Fruit fly (Drosophila melanogaster) whole organism, embryonic: Measurements from ENCODE around the gene Elp6.

Source experiments
- ATbp ChIP-seq: fragments of 200-800 bp; sonication (Bioruptor generic); optimal IDR thresholded peaks from 2 replicates; lab custom pipeline; 2017; ENCODE audit warnings: missing biosample characterization, mild to moderate bottlenecking, missing genetic modification characterization, missing genetic modification reagents
- B-H1 ChIP-seq: fragments of 200-800 bp; sonication (Bioruptor generic); IDR thresholded peaks from 3 replicates; pipeline ENCODE4 v1.3.6; 2022; ENCODE audit warnings: missing biosample characterization, missing genetic modification characterization
- B-H2 ChIP-seq: fragments of 200-800 bp; sonication (Bioruptor generic); optimal IDR thresholded peaks from 2 replicates; lab custom pipeline; 2018; ENCODE audit warnings: missing biosample characterization, mild to moderate bottlenecking, missing genetic modification characterization
- CG10267 ChIP-seq: fragments of 200-800 bp; sonication (Bioruptor generic); optimal IDR thresholded peaks from 2 replicates; lab custom pipeline; 2018; ENCODE audit warnings: missing biosample characterization, mild to moderate bottlenecking, missing genetic modification characterization, moderate library complexity
- CG11093 ChIP-seq: fragments of 200-800 bp; sonication (Bioruptor generic); IDR thresholded peaks from 3 replicates; pipeline ENCODE4 v1.3.6; 2022; ENCODE audit warnings: missing biosample characterization, missing genetic modification characterization
- CG13123 ChIP-seq: fragments of 200-800 bp; sonication (Bioruptor generic); optimal IDR thresholded peaks from 2 replicates; lab custom pipeline; 2016; ENCODE audit warnings: missing biosample characterization, missing genetic modification characterization
- CG1603 ChIP-seq: fragments of 200-800 bp; sonication (Bioruptor generic); optimal IDR thresholded peaks from 2 replicates; lab custom pipeline; 2019; ENCODE audit warnings: missing biosample characterization, mild to moderate bottlenecking, missing genetic modification characterization, moderate library complexity
- CG16779 ChIP-seq: fragments of 200-800 bp; sonication (Bioruptor generic); IDR thresholded peaks from 2 replicates; pipeline ENCODE4 v1.3.6; 2022; ENCODE audit warnings: missing biosample characterization, missing genetic modification characterization
- CG17385 ChIP-seq: fragments of 200-800 bp; sonication (Bioruptor generic); optimal IDR thresholded peaks from 3 replicates; lab custom pipeline; 2018; ENCODE audit warnings: missing biosample characterization, mild to moderate bottlenecking, missing genetic modification characterization
- CG18011 ChIP-seq: fragments of 200-800 bp; sonication (Bioruptor generic); optimal IDR thresholded peaks from 2 replicates; lab custom pipeline; 2017; ENCODE audit warnings: missing biosample characterization, missing genetic modification characterization, mild to moderate bottlenecking, moderate library complexity, missing genotype
- CG2678 ChIP-seq: fragments of 200-800 bp; sonication (Bioruptor generic); optimal IDR thresholded peaks from 3 replicates; lab custom pipeline; 2019; ENCODE audit warnings: missing biosample characterization, mild to moderate bottlenecking, missing genetic modification characterization, moderate library complexity
- CG2889 ChIP-seq: fragments of 200-800 bp; sonication (Bioruptor generic); IDR thresholded peaks from 3 replicates; pipeline ENCODE4 v1.3.6; 2022; ENCODE audit warnings: missing biosample characterization, missing genetic modification characterization
- CG3163 ChIP-seq: fragments of 200-800 bp; sonication (Bioruptor generic); optimal IDR thresholded peaks from 3 replicates; lab custom pipeline; 2016; ENCODE audit warnings: missing biosample characterization, missing genetic modification characterization
- CG32532 ChIP-seq: fragments of 200-800 bp; sonication (Bioruptor generic); IDR thresholded peaks from 2 replicates; pipeline ENCODE4 v1.3.6; 2022; ENCODE audit warnings: missing biosample characterization, missing genetic modification characterization
- CG32767 ChIP-seq: fragments of 200-800 bp; sonication (Bioruptor generic); IDR thresholded peaks from 2 replicates; pipeline ENCODE4 v1.3.6; 2022; ENCODE audit warnings: missing biosample characterization, missing genetic modification characterization
- CG34376 ChIP-seq: fragments of 200-800 bp; sonication (Bioruptor generic); optimal IDR thresholded peaks from 2 replicates; lab custom pipeline; 2018; ENCODE audit warnings: missing biosample characterization, mild to moderate bottlenecking, missing genetic modification characterization
- CG3726 ChIP-seq: fragments of 200-800 bp; sonication (Bioruptor generic); IDR thresholded peaks from 3 replicates; pipeline ENCODE4, ENCODE4 v1.3.6; 2022; ENCODE audit warnings: missing biosample characterization, missing genetic modification characterization
- CG4424 ChIP-seq: fragments of 200-800 bp; sonication (Bioruptor generic); optimal IDR thresholded peaks from 3 replicates; lab custom pipeline; 2016; ENCODE audit warnings: missing biosample characterization, missing genetic modification characterization
- CG5180 ChIP-seq: fragments of 200-800 bp; sonication (Bioruptor generic); optimal IDR thresholded peaks from 3 replicates; lab custom pipeline; 2017; ENCODE audit warnings: missing biosample characterization, missing genetic modification characterization, mild to moderate bottlenecking, moderate library complexity, missing genetic modification reagents
- CG6689 ChIP-seq: fragments of 200-800 bp; sonication (Bioruptor generic); IDR thresholded peaks from 2 replicates; pipeline ENCODE4 v1.3.6; 2022; ENCODE audit warnings: missing biosample characterization, missing genetic modification characterization
- CG7745 ChIP-seq: fragments of 200-800 bp; sonication (Bioruptor generic); optimal IDR thresholded peaks from 2 replicates; lab custom pipeline; 2018; ENCODE audit warnings: missing biosample characterization, mild to moderate bottlenecking, missing genetic modification characterization, moderate library complexity
- CG7963 ChIP-seq: fragments of 200-800 bp; sonication (Bioruptor generic); IDR thresholded peaks from 3 replicates; pipeline ENCODE4 v1.3.6; 2022; ENCODE audit warnings: missing biosample characterization, missing genetic modification characterization; ENCODE audit not compliant: partially characterized antibody
- CG8281 ChIP-seq: fragments of 200-800 bp; sonication (Bioruptor generic); optimal IDR thresholded peaks from 2 replicates; lab custom pipeline; 2018; ENCODE audit warnings: missing biosample characterization, mild to moderate bottlenecking, missing genetic modification characterization, moderate library complexity
- CG8388 ChIP-seq: fragments of 200-800 bp; sonication (Bioruptor generic); optimal IDR thresholded peaks from 2 replicates; lab custom pipeline; 2019; ENCODE audit warnings: missing biosample characterization, mild to moderate bottlenecking, missing genetic modification characterization, moderate library complexity
- CG8478 ChIP-seq: fragments of >200 bp; optimal IDR thresholded peaks from 2 replicates; lab custom pipeline; 2018
- CG9437 ChIP-seq: fragments of 200-800 bp; sonication (Bioruptor generic); optimal IDR thresholded peaks from 2 replicates; lab custom pipeline; 2018; ENCODE audit warnings: missing biosample characterization, mild to moderate bottlenecking, missing genetic modification characterization
- CG9797 ChIP-seq: fragments of 200-800 bp; sonication (Bioruptor generic); optimal IDR thresholded peaks from 3 replicates; lab custom pipeline; 2018; ENCODE audit warnings: missing biosample characterization, mild to moderate bottlenecking, missing genetic modification characterization
- Dip3 ChIP-seq: fragments of 200-800 bp; sonication (Bioruptor generic); optimal IDR thresholded peaks from 3 replicates; lab custom pipeline; 2016; ENCODE audit warnings: missing biosample characterization, missing genetic modification characterization
- Drgx ChIP-seq: fragments of 200-800 bp; sonication (Bioruptor generic); IDR thresholded peaks from 2 replicates; pipeline ENCODE4 v1.3.6; 2022; ENCODE audit warnings: missing biosample characterization, missing genetic modification characterization
- Hand ChIP-seq: fragments of 200-800 bp; sonication (Bioruptor generic); optimal IDR thresholded peaks from 2 replicates; lab custom pipeline; 2017; ENCODE audit warnings: mild to moderate bottlenecking, missing biosample characterization, missing genetic modification reagents, missing genetic modification characterization
- Hr39 ChIP-seq: fragments of >200 bp; optimal IDR thresholded peaks from 2 replicates; lab custom pipeline; 2017
- Jarid2 ChIP-seq: fragments of 200-800 bp; sonication (Bioruptor generic); optimal IDR thresholded peaks from 3 replicates; lab custom pipeline; 2017; ENCODE audit warnings: mild to moderate bottlenecking, missing biosample characterization, missing genetic modification reagents, missing genetic modification characterization
- Sry-β ChIP-seq: fragments of 200-800 bp; sonication (Bioruptor generic); optimal IDR thresholded peaks from 2 replicates; lab custom pipeline; 2018; ENCODE audit warnings: missing biosample characterization, mild to moderate bottlenecking, missing genetic modification characterization, moderate library complexity
- Sry-δ ChIP-seq: fragments of 200-800 bp; sonication (Bioruptor generic); optimal IDR thresholded peaks from 2 replicates; lab custom pipeline; 2016; ENCODE audit warnings: missing biosample characterization, missing genetic modification characterization
- ab ChIP-seq: fragments of 200-800 bp; sonication (Bioruptor generic); optimal IDR thresholded peaks from 2 replicates; lab custom pipeline; 2016; ENCODE audit warnings: missing biosample characterization, missing genetic modification characterization
- en ChIP-seq: fragments of 200-800 bp; sonication (Bioruptor generic); optimal IDR thresholded peaks from 2 replicates; lab custom pipeline; 2016; ENCODE audit warnings: missing biosample characterization, missing genetic modification characterization
- fd96Cb ChIP-seq: fragments of 200-800 bp; sonication (Bioruptor generic); optimal IDR thresholded peaks from 2 replicates; lab custom pipeline; 2018; ENCODE audit warnings: missing biosample characterization, mild to moderate bottlenecking, missing genetic modification characterization, moderate library complexity
- grn ChIP-seq: fragments of 200-800 bp; sonication (Bioruptor generic); optimal IDR thresholded peaks from 3 replicates; lab custom pipeline; 2017; ENCODE audit warnings: missing biosample characterization, missing genetic modification characterization
- hb ChIP-seq: fragments of 200-800 bp; sonication (Bioruptor generic); IDR thresholded peaks from 3 replicates; pipeline ENCODE4 v1.3.6; 2022; ENCODE audit warnings: missing biosample characterization, missing genetic modification characterization; ENCODE audit not compliant: partially characterized antibody
- kah ChIP-seq: fragments of 200-800 bp; sonication (Bioruptor generic); optimal IDR thresholded peaks from 2 replicates; lab custom pipeline; 2018; ENCODE audit warnings: missing biosample characterization, mild to moderate bottlenecking, missing genetic modification characterization
- kni ChIP-seq: fragments of 200-800 bp; sonication (Bioruptor generic); optimal IDR thresholded peaks from 3 replicates; lab custom pipeline; 2017; ENCODE audit warnings: mild to moderate bottlenecking, missing biosample characterization, missing genetic modification reagents, missing genetic modification characterization
- nau ChIP-seq: fragments of 200-800 bp; sonication (Bioruptor generic); optimal IDR thresholded peaks from 3 replicates; lab custom pipeline; 2017; ENCODE audit warnings: missing biosample characterization, mild to moderate bottlenecking, missing genetic modification characterization, missing genetic modification reagents
- oc ChIP-seq: fragments of 200-800 bp; sonication (Bioruptor generic); optimal IDR thresholded peaks from 2 replicates; lab custom pipeline; 2018; ENCODE audit warnings: missing biosample characterization, mild to moderate bottlenecking, missing genetic modification characterization, moderate library complexity
- pan ChIP-seq, 4 experiments: fragments of >200 bp in 3 of 4; fragments of 200-800 bp in 1 of 4; sonication (Bioruptor generic) in 1 of 4; optimal IDR thresholded peaks in 3 of 4; IDR thresholded peaks in 1 of 4; 2 replicates each; pipeline versions ENCODE4 v1.3.6 to Lab custom; 2017 to 2022; ENCODE audit warnings: missing biosample characterization in 2 of 4, missing genetic modification characterization in 2 of 4, mixed read lengths in 1 of 4
- scrt ChIP-seq: fragments of 200-800 bp; sonication (Bioruptor generic); optimal IDR thresholded peaks from 2 replicates; lab custom pipeline; 2018; ENCODE audit warnings: missing biosample characterization, mild to moderate bottlenecking, missing genetic modification characterization, moderate library complexity
- slp2 ChIP-seq: fragments of 200-800 bp; sonication (Bioruptor generic); optimal IDR thresholded peaks from 2 replicates; lab custom pipeline; 2016; ENCODE audit warnings: missing biosample characterization, missing genetic modification characterization
- zen2 ChIP-seq: fragments of 200-800 bp; sonication (Bioruptor generic); IDR thresholded peaks from 3 replicates; pipeline ENCODE4 v1.3.6; 2022; ENCODE audit warnings: missing biosample characterization, missing genetic modification characterization; ENCODE audit not compliant: partially characterized antibody
- zfh1 ChIP-seq: fragments of 200-800 bp; sonication (Bioruptor generic); IDR thresholded peaks from 3 replicates; pipeline ENCODE4 v1.3.6; 2022; ENCODE audit warnings: missing biosample characterization, missing genetic modification characterization

Elp6 gene

dm6 chr3R:13400902-13401721 lies 34.4 kb upstream of the Elp6 start (continued):
- TF ChIP-seq Dip3 (GFP tag; lab: Kevin White, UChicago) (peak; percentile 84), CG9437 (GFP tag; lab: Kevin White, UChicago) (peak; percentile 88), B-H1 (peak; percentile 73), fd96Cb (peak; percentile 88), hb (no peak), CG3163 (peak; percentile 71), Hr39 (lab: Kevin White, UChicago) (no peak), CG3726 (GFP tag; lab: Robert Waterston, UW) (peak; percentile 80; the same call in 2 of the 3 replicates), CG8478 (no peak), oc (tag; lab: Kevin White, UChicago) (peak; percentile 87), CG1603 (tag; lab: Kevin White, UChicago) (peak; percentile 80), en (GFP tag; lab: Kevin White, UChicago) (peak; percentile 86), CG16779 (GFP tag; lab: Robert Waterston, UW) (peak; percentile 63; the same call in 1 of the 2 replicates), CG32532 (peak; percentile 89), CG17385 (GFP tag; lab: Kevin White, UChicago) (peak; percentile 87), zfh1 (peak; percentile 82), Drgx (peak; percentile 81), CG2889 (peak; percentile 40; the same call in 1 of the 3 replicates), CG18011 (GFP tag; lab: Kevin White, UChicago) (peak; percentile 64), kni (GFP tag; lab: Kevin White, UChicago) (peak; percentile 69), kah (GFP tag; lab: Kevin White, UChicago) (peak; percentile 86), CG4424 (peak; percentile 86), CG6689 (GFP tag; lab: Robert Waterston, UW) (peak; percentile 90), scrt (peak; percentile 42), Sry-δ (GFP tag; lab: Kevin White, UChicago) (peak; percentile 29), CG9797 (GFP tag; lab: Kevin White, UChicago) (no peak), grn (GFP tag; lab: Kevin White, UChicago) (peak; percentile 57), Hand (peak; percentile 68), CG7745 (tag; lab: Kevin White, UChicago) (no peak), slp2 (peak; percentile 77), CG7963 (GFP tag; lab: Robert Waterston, UW) (no peak), Sry-β (GFP tag; lab: Kevin White, UChicago) (peak; percentile 49), CG34376 (no peak), CG11093 (GFP tag; lab: Robert Waterston, UW) (peak; percentile 69; the same call in 2 of the 3 replicates), CG8281 (tag; lab: Kevin White, UChicago) (peak; percentile 77), ATbp (GFP tag; lab: Kevin White, UChicago) (peak; percentile 79), ab (GFP tag; lab: Kevin White, UChicago) (peak; percentile 52), CG13123 (peak; percentile 65), CG5180 (GFP tag; lab: Kevin White, UChicago) (peak; percentile 72), CG32767 (GFP tag; lab: Robert Waterston, UW) (peak; percentile 86), CG10267 (tag; lab: Kevin White, UChicago) (peak; percentile 84), B-H2 (GFP tag; lab: Kevin White, UChicago) (peak; percentile 19), CG2678 (peak; percentile 94), pan (optimal IDR thresholded peaks at IDR 0.05; lab: Kevin White, UChicago) (no peak), pan (GFP tag; optimal IDR thresholded peaks at IDR 0.05 in 1 of 2, IDR thresholded peaks at IDR 0.05 in 1 of 2) (peak in 1 of 2 experiments; percentile 83), nau (GFP tag; lab: Kevin White, UChicago) (peak; percentile 76), zen2 (GFP tag; lab: Robert Waterston, UW) (no peak), CG8388 (GFP tag; lab: Kevin White, UChicago) (peak; percentile 91), Jarid2 (GFP tag; lab: Kevin White, UChicago) (peak; percentile 43)
